Fruit fly (Drosophila melanogaster): ENCODE data around the gene CG33189.

Gene CG33189

DNA sequence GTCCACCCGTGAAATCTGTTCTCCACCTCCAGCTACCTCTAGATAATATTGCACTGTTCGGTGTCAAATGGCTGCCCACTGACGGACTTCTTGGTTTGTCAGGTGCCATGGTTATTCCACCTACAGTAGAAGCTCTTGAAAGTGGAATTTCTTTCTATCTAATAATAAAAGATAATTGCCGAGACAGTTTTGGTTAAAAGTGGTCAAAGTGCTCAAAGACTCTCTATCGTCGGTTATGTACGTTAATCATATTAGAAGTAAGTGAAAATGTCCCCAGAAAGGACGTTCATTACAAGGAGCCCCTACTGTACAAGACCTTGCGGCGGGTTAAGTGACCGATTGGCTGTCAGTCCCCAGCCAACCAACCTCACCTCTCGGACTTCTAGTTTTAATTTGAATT, 36.4 kb downstream of the CG33189 start (continued):
- TF ChIP-seq run (tag; optimal IDR thresholded peaks at IDR 0.05) (peak; percentile 9), Ssrp (tag; optimal IDR thresholded peaks at IDR 0.05) (peak; percentile 25), Nf-YC (tag; optimal IDR thresholded peaks at IDR 0.05) (peak; percentile 5), CG34224 (GFP tag; IDR thresholded peaks at IDR 0.05; ENCODE audit: partially characterized antibody) (no peak), Meics (GFP tag; optimal IDR thresholded peaks at IDR 0.05) (peak; percentile 35), CG14710 (tag; optimal IDR thresholded peaks at IDR 0.05) (no peak), slbo (GFP tag; IDR thresholded peaks at IDR 0.05) (peak; percentile 35; the same call in 1 of the 2 replicates), CG18599 (GFP tag; optimal IDR thresholded peaks at IDR 0.05) (peak; percentile 49), CG1603 (tag; optimal IDR thresholded peaks at IDR 0.05) (peak; percentile 44), crp (GFP tag; optimal IDR thresholded peaks at IDR 0.05) (no peak), mam (GFP tag; optimal IDR thresholded peaks at IDR 0.05) (peak; percentile 2), CG17361 (GFP tag; IDR thresholded peaks at IDR 0.05) (0 out of 3 replicates have a peak, but pooled peaks have one; percentile 31), pum (GFP tag; optimal IDR thresholded peaks at IDR 0.05) (peak; percentile 31), CG6272 (GFP tag; IDR thresholded peaks at IDR 0.05) (no peak), HLH4C (GFP tag; IDR thresholded peaks at IDR 0.05; ENCODE audit: partially characterized antibody) (no peak), mirr (GFP tag; optimal IDR thresholded peaks at IDR 0.05) (no peak), otp (GFP tag; IDR thresholded peaks at IDR 0.05) (no peak), CG7786 (GFP tag; optimal IDR thresholded peaks at IDR 0.05) (peak; percentile 23), CG14050 (GFP tag; IDR thresholded peaks at IDR 0.05) (peak; percentile 12; the same call in 2 of the 3 replicates), CG11696 (GFP tag; IDR thresholded peaks at IDR 0.05) (no peak), Nf-YB (GFP tag; optimal IDR thresholded peaks at IDR 0.05) (no peak), CG2875 (GFP tag; optimal IDR thresholded peaks at IDR 0.05) (no peak), CG10979 (tag; optimal IDR thresholded peaks at IDR 0.05) (no peak), peb (GFP tag; IDR thresholded peaks at IDR 0.05) (peak; percentile 10; the same call in 1 of the 2 replicates), CG1832 (GFP tag; optimal IDR thresholded peaks at IDR 0.05) (no peak), CG18011 (GFP tag; optimal IDR thresholded peaks at IDR 0.05) (no peak), CG6813 (GFP tag; optimal IDR thresholded peaks at IDR 0.05) (no peak), caup (GFP tag; optimal IDR thresholded peaks at IDR 0.05; ENCODE audit: severe bottlenecking) (peak; percentile 15), CG14441 (GFP tag; IDR thresholded peaks at IDR 0.05) (peak; percentile 52), CG9609 (GFP tag; optimal IDR thresholded peaks at IDR 0.05) (peak; percentile 41), CG14965 (GFP tag; optimal IDR thresholded peaks at IDR 0.05; ENCODE audit: borderline replicate concordance) (no peak), CG11723 (GFP tag; optimal IDR thresholded peaks at IDR 0.05) (peak; percentile 18), CG18262 (tag; optimal IDR thresholded peaks at IDR 0.05) (peak; percentile 34), sna (GFP tag; IDR thresholded peaks at IDR 0.05; ENCODE audit: partially characterized antibody) (no peak), fd3F (GFP tag; optimal IDR thresholded peaks at IDR 0.05) (peak; percentile 29), CG12071 (GFP tag; optimal IDR thresholded peaks at IDR 0.05) (no peak), E2f2 (GFP tag; IDR thresholded peaks at IDR 0.05) (0 out of 2 replicates have a peak, but pooled peaks have one; percentile 31), Hr39 (optimal IDR thresholded peaks at IDR 0.05) (no peak), CG14014 (GFP tag; IDR thresholded peaks at IDR 0.05) (no peak; the same call in 1 of the 2 replicates), usp (GFP tag; optimal IDR thresholded peaks at IDR 0.05) (no peak)

DNA sequence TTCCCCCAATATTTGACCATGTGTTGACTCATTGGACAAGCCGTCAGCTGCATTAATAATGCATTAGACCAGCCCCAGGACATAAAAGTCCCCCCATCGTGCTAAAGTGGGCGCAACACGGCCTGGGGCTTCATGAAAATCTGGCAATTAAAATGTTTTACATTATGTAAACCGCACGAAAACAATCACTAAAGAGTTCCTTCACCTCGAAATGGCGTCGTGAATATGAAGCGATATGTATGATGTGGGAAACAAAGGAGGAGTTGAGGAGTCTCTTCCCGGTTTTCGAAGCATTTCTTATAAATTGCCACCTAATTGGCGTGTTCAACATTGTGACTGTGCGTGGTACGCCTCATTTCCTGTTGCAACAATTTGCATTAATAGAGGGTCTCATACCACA, 37.9 kb downstream of the CG33189 start:
- TF ChIP-seq C15 (GFP tag; IDR thresholded peaks at IDR 0.05) (no peak), Xbp1 (GFP tag; optimal IDR thresholded peaks at IDR 0.05) (no peak), BtbVII (GFP tag; optimal IDR thresholded peaks at IDR 0.05) (no peak), pum (GFP tag; optimal IDR thresholded peaks at IDR 0.05) (no peak), CG13123 (GFP tag; optimal IDR thresholded peaks at IDR 0.05) (no peak), CG1832 (GFP tag; optimal IDR thresholded peaks at IDR 0.05) (no peak), dati (GFP tag; IDR thresholded peaks at IDR 0.05) (no peak), H2.0 (GFP tag; IDR thresholded peaks at IDR 0.05) (no peak), CG10267 (tag; optimal IDR thresholded peaks at IDR 0.05) (no peak), Nf-YA (GFP tag; IDR thresholded peaks at IDR 0.05) (no peak)

All from whole organism, embryonic.